Worm (Caenorhabditis elegans): ENCODE measurements around the gene fbxc-32.

- no peak for TF ChIP-seq dao-5 (tag; optimal IDR thresholded peaks at IDR 0.05)
- TF ChIP-seq him-1 (tag; optimal IDR thresholded peaks at IDR 0.05) = no peak
Measured at ce11 chrII:913222-913722, 34.7 kb downstream of the fbxc-32 start, which contains the start of gene fbxc-33.
